Worm (Caenorhabditis elegans): ENCODE measurements around the gene Y39F10A.1.

The Y39F10A.1 gene

ce11 chrII:754971-755370, 20.2 kb upstream of the Y39F10A.1 start:
- no peak for TF ChIP-seq nhr-237 (tag; optimal IDR thresholded peaks at IDR 0.05)
- TF ChIP-seq mep-1 (tag; optimal IDR thresholded peaks at IDR 0.05), result no peak
- TF ChIP-seq hlh-1 (tag; optimal IDR thresholded peaks at IDR 0.05), result no peak
- TF ChIP-seq lin-32 (GFP tag; optimal IDR thresholded peaks at IDR 0.05), result no peak
- TF ChIP-seq M03D4.4 (tag; optimal IDR thresholded peaks at IDR 0.05), result no peak
- no peak for TF ChIP-seq elt-3 (tag; optimal IDR thresholded peaks at IDR 0.05)
- TF ChIP-seq elt-1 (tag; optimal IDR thresholded peaks at IDR 0.05; ENCODE audit: borderline replicate concordance, insufficient read depth), result no peak
- no peak for TF ChIP-seq lin-13 (tag; optimal IDR thresholded peaks at IDR 0.05)

DNA sequence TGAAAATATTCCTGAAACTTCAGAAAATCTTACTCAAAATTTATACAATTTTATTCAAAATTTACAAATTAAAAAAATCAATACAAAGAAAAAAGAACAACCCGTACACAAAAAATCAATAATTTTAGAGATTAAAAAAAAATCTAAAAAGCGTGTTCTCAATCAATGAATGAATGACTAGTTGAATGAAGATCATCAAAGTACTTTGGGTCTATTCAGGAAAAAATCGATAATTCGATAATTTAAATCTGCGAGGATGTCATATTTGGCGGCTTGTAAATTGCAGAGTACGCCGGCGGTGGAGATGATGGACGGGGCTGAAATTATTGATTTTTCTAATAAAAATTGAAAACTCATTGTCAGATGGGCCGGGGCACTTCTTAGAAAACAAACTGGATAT, 19.0 kb upstream of the Y39F10A.1 start:
- no peak for TF ChIP-seq pha-4 (tag; optimal IDR thresholded peaks at IDR 0.05)
- TF ChIP-seq hlh-1 (tag; optimal IDR thresholded peaks at IDR 0.05), result no peak
- TF ChIP-seq ces-1 (GFP tag; optimal IDR thresholded peaks at IDR 0.05), result no peak
- TF ChIP-seq cnd-1 (tag; optimal IDR thresholded peaks at IDR 0.05), result no peak
- TF ChIP-seq unc-120 (tag; optimal IDR thresholded peaks at IDR 0.05; ENCODE audit: poor library complexity, severe bottlenecking), result no peak
- no peak for TF ChIP-seq drap-1 (GFP tag; optimal IDR thresholded peaks at IDR 0.05)
- no peak for TF ChIP-seq mab-5 (tag; optimal IDR thresholded peaks at IDR 0.05)
- no peak for TF ChIP-seq ceh-83 (GFP tag; optimal IDR thresholded peaks at IDR 0.05)
- TF ChIP-seq ham-2 (GFP tag; optimal IDR thresholded peaks at IDR 0.05), result no peak
- no peak for TF ChIP-seq flh-1 (GFP tag; optimal IDR thresholded peaks at IDR 0.05)
- no peak for TF ChIP-seq elt-1 (tag; optimal IDR thresholded peaks at IDR 0.05; ENCODE audit: borderline replicate concordance, insufficient read depth)
- TF ChIP-seq nhr-2 (tag; optimal IDR thresholded peaks at IDR 0.05), result no peak
- no peak for TF ChIP-seq nhr-28 (tag; optimal IDR thresholded peaks at IDR 0.05)
- no peak for TF ChIP-seq ceh-39 (tag; optimal IDR thresholded peaks at IDR 0.05)
- no peak for TF ChIP-seq ceh-43 (GFP tag; optimal IDR thresholded peaks at IDR 0.05)
- no peak for TF ChIP-seq lin-13 (tag; optimal IDR thresholded peaks at IDR 0.05)
- no peak for TF ChIP-seq M03D4.4 (tag; optimal IDR thresholded peaks at IDR 0.05)
- TF ChIP-seq mep-1 (tag; optimal IDR thresholded peaks at IDR 0.05), result no peak
- TF ChIP-seq nhr-76 (tag; optimal IDR thresholded peaks at IDR 0.05), result no peak
- TF ChIP-seq ztf-11 (tag; optimal IDR thresholded peaks at IDR 0.05), result no peak

- TF ChIP-seq ces-1 (GFP tag; optimal IDR thresholded peaks at IDR 0.05), result no peak
- TF ChIP-seq nhr-28 (tag; optimal IDR thresholded peaks at IDR 0.05), result no peak
- no peak for TF ChIP-seq ham-2 (GFP tag; optimal IDR thresholded peaks at IDR 0.05)
- no peak for TF ChIP-seq blmp-1 (tag; optimal IDR thresholded peaks at IDR 0.05)
- no peak for TF ChIP-seq hlh-1 (tag; optimal IDR thresholded peaks at IDR 0.05)
- TF ChIP-seq flh-1 (GFP tag; optimal IDR thresholded peaks at IDR 0.05), result no peak
- TF ChIP-seq lin-32 (GFP tag; optimal IDR thresholded peaks at IDR 0.05), result no peak
- TF ChIP-seq ceh-43 (GFP tag; optimal IDR thresholded peaks at IDR 0.05), result no peak
- TF ChIP-seq nhr-2 (tag; optimal IDR thresholded peaks at IDR 0.05), result no peak
- TF ChIP-seq drap-1 (GFP tag; optimal IDR thresholded peaks at IDR 0.05), result no peak
- TF ChIP-seq ceh-39 (tag; optimal IDR thresholded peaks at IDR 0.05), result no peak
- no peak for TF ChIP-seq nhr-237 (tag; optimal IDR thresholded peaks at IDR 0.05)
- no peak for TF ChIP-seq snpc-4 (tag; optimal IDR thresholded peaks at IDR 0.05)
- no peak for TF ChIP-seq sem-2 (GFP tag; optimal IDR thresholded peaks at IDR 0.05)
- no peak for TF ChIP-seq mls-2 (tag; optimal IDR thresholded peaks at IDR 0.05)
Measured at ce11 chrII:757224-757623, 17.9 kb upstream of the Y39F10A.1 start.

- TF ChIP-seq sem-2 (GFP tag; optimal IDR thresholded peaks at IDR 0.05), result no peak
- peak; percentile 25 for TF ChIP-seq mep-1 (tag; optimal IDR thresholded peaks at IDR 0.05)
- peak; percentile 67 for TF ChIP-seq ces-1 (GFP tag; optimal IDR thresholded peaks at IDR 0.05)
- no peak for TF ChIP-seq ceh-83 (GFP tag; optimal IDR thresholded peaks at IDR 0.05)
Measured at ce11 chrII:759788-760187, 15.3 kb upstream of the Y39F10A.1 start.

ce11 chrII:760276-760675, 14.9 kb upstream of the Y39F10A.1 start:
- no peak for TF ChIP-seq unc-120 (tag; optimal IDR thresholded peaks at IDR 0.05; ENCODE audit: poor library complexity, severe bottlenecking)
- TF ChIP-seq ztf-11 (tag; optimal IDR thresholded peaks at IDR 0.05), result no peak
- TF ChIP-seq nhr-12 (tag; optimal IDR thresholded peaks at IDR 0.05), result no peak
- no peak for TF ChIP-seq sem-2 (GFP tag; optimal IDR thresholded peaks at IDR 0.05)
- TF ChIP-seq sptf-1 (tag; optimal IDR thresholded peaks at IDR 0.05), result no peak
- no peak for TF ChIP-seq flh-1 (GFP tag; optimal IDR thresholded peaks at IDR 0.05)
- TF ChIP-seq lin-13 (tag; optimal IDR thresholded peaks at IDR 0.05), result no peak
- TF ChIP-seq nhr-2 (tag; optimal IDR thresholded peaks at IDR 0.05), result no peak
- TF ChIP-seq elt-3 (tag; optimal IDR thresholded peaks at IDR 0.05), result no peak
- TF ChIP-seq nhr-28 (tag; optimal IDR thresholded peaks at IDR 0.05), result no peak
- TF ChIP-seq bed-3 (GFP tag; optimal IDR thresholded peaks at IDR 0.05), result no peak
- TF ChIP-seq ces-1 (GFP tag; optimal IDR thresholded peaks at IDR 0.05), result no peak
- no peak for TF ChIP-seq tbx-8 (GFP tag; optimal IDR thresholded peaks at IDR 0.05)
- TF ChIP-seq cnd-1 (tag; optimal IDR thresholded peaks at IDR 0.05), result no peak

Data from whole organism, mixed stage, embryonic.